Fruit fly (Drosophila melanogaster) whole organism, adult: ENCODE measurements around the gene Rrp45.

Experiments
- CG11617 ChIP-seq: fragments of 200-800 bp; sonication (Bioruptor generic); optimal IDR thresholded peaks from 2 replicates; lab custom pipeline; 2017; ENCODE audit warnings: mild to moderate bottlenecking, missing biosample characterization, missing genetic modification reagents, missing genetic modification characterization
- cic ChIP-seq: fragments of 200-800 bp; sonication (Bioruptor generic); optimal IDR thresholded peaks from 2 replicates; lab custom pipeline; 2017; ENCODE audit warnings: missing biosample characterization, mild to moderate bottlenecking, missing genetic modification characterization, moderate library complexity

- no peak for TF ChIP-seq cic (GFP tag; lab: Kevin White, UChicago)
- TF ChIP-seq CG11617 = no peak
Observed at dm6 chrX:16798166-16798565, 7.1 kb upstream of the Rrp45 start.
